Fruit fly (Drosophila melanogaster) whole organism, wandering third instar larva: ENCODE results near the gene Snr1.
A peak's percentile ranks its signal among the peaks of the same experiment; 100 is the strongest.

ENCODE experiments used
- CG32264 ChIP-seq: fragments of 200-800 bp; sonication (Bioruptor generic); optimal IDR thresholded peaks from 2 replicates; lab custom pipeline; 2016; ENCODE audit warnings: missing biosample characterization, missing genetic modification characterization
- CG9705 ChIP-seq: fragments of 200-800 bp; sonication (Bioruptor generic); optimal IDR thresholded peaks from 2 replicates; lab custom pipeline; 2018; ENCODE audit warnings: missing biosample characterization, mild to moderate bottlenecking, missing genetic modification characterization
- CrebA ChIP-seq: fragments of 200-800 bp; sonication (Bioruptor generic); optimal IDR thresholded peaks from 2 replicates; lab custom pipeline; 2016; ENCODE audit warnings: missing biosample characterization, mild to moderate bottlenecking, missing genetic modification characterization, borderline replicate concordance
- Dfd ChIP-seq: fragments of >200 bp; optimal IDR thresholded peaks from 2 replicates; lab custom pipeline; 2017; ENCODE audit warnings: missing biosample characterization, missing genetic modification characterization
- Dif ChIP-seq: fragments of 200-275, 200-300 bp; sonication (Bioruptor generic); optimal IDR thresholded peaks from 2 replicates; lab custom pipeline; 2018; ENCODE audit warnings: missing biosample characterization, missing genetic modification characterization; ENCODE audit not compliant: partially characterized antibody
- GATAd ChIP-seq: sonication (Bioruptor generic); optimal IDR thresholded peaks from 2 replicates; lab custom pipeline; 2016; ENCODE audit warnings: missing biosample characterization, missing genetic modification characterization
- HLH106 ChIP-seq: fragments of 200-800 bp; optimal IDR thresholded peaks from 3 replicates; lab custom pipeline; 2019; ENCODE audit warnings: missing biosample characterization, mild to moderate bottlenecking, missing genetic modification characterization, moderate library complexity
- Hnf4 ChIP-seq: fragments of 200-800 bp; sonication (Bioruptor generic); optimal IDR thresholded peaks from 2 replicates; lab custom pipeline; 2016; ENCODE audit warnings: missing biosample characterization, mild to moderate bottlenecking, missing genetic modification characterization
- Hr83 ChIP-seq: fragments of 200-300 bp; sonication (Bioruptor generic); optimal IDR thresholded peaks from 2 replicates; lab custom pipeline; 2016; ENCODE audit warnings: missing biosample characterization, mild to moderate bottlenecking, missing genetic modification characterization, moderate library complexity; ENCODE audit not compliant: poor library complexity, severe bottlenecking
- Jra ChIP-seq: sonication (Bioruptor generic); optimal IDR thresholded peaks from 2 replicates; lab custom pipeline; 2016; ENCODE audit warnings: missing biosample characterization, missing genetic modification characterization
- OdsH ChIP-seq: fragments of 200-800 bp; sonication (Bioruptor generic); optimal IDR thresholded peaks from 2 replicates; lab custom pipeline; 2016; ENCODE audit warnings: missing biosample characterization, mild to moderate bottlenecking, missing genetic modification characterization
- Rel ChIP-seq, 2 experiments: fragments of 200-800 bp; sonication (Bioruptor generic) in 1 of 2; optimal IDR thresholded peaks; 2 replicates in 1 of 2; 3 replicates in 1 of 2; lab custom pipeline; 2016 to 2019; ENCODE audit warnings: mild to moderate bottlenecking in 2 of 2, missing biosample characterization in 2 of 2, missing genetic modification characterization in 2 of 2, moderate library complexity in 1 of 2
- Sp1 ChIP-seq: fragments of 200-800 bp; sonication (Bioruptor generic); optimal IDR thresholded peaks from 3 replicates; lab custom pipeline; 2019; ENCODE audit warnings: missing biosample characterization, mild to moderate bottlenecking, missing genetic modification characterization, moderate library complexity
- Vsx2 ChIP-seq: fragments of 200-300, 225-300 bp; sonication (Bioruptor generic); optimal IDR thresholded peaks from 2 replicates; lab custom pipeline; 2018; ENCODE audit warnings: missing biosample characterization, missing genetic modification characterization; ENCODE audit not compliant: partially characterized antibody
- br ChIP-seq: fragments of 200-800 bp; sonication (Bioruptor generic); optimal IDR thresholded peaks from 2 replicates; lab custom pipeline; 2016; ENCODE audit warnings: missing biosample characterization, missing genetic modification characterization
- brk ChIP-seq: fragments of 200-800 bp; sonication (Bioruptor generic); optimal IDR thresholded peaks from 2 replicates; lab custom pipeline; 2016; ENCODE audit warnings: missing biosample characterization, mild to moderate bottlenecking, missing genetic modification characterization
- dl ChIP-seq, 2 experiments: fragments of 175-275, 200-275 bp in 1 of 2; fragments of 200-275 bp in 1 of 2; sonication (Bioruptor generic); optimal IDR thresholded peaks; lab custom pipeline; 2018; ENCODE audit warnings: mild to moderate bottlenecking in 2 of 2, missing biosample characterization in 2 of 2, missing genetic modification characterization in 2 of 2, moderate library complexity in 2 of 2; ENCODE audit not compliant: partially characterized antibody in 2 of 2, insufficient read depth in 1 of 2
- dmrt93B ChIP-seq: fragments of 200-800 bp; sonication (Bioruptor generic); optimal IDR thresholded peaks from 2 replicates; lab custom pipeline; 2018; ENCODE audit warnings: missing biosample characterization, mild to moderate bottlenecking, missing genetic modification characterization
- dsf ChIP-seq: sonication (Bioruptor generic); optimal IDR thresholded peaks from 2 replicates; lab custom pipeline; 2016; ENCODE audit warnings: missing biosample characterization, missing genetic modification characterization, borderline replicate concordance
- ey ChIP-seq: fragments of 200-800 bp; sonication (Bioruptor generic); optimal IDR thresholded peaks from 2 replicates; lab custom pipeline; 2016; ENCODE audit warnings: missing biosample characterization, missing genetic modification characterization
- foxo ChIP-seq, 2 experiments: fragments of 200-800 bp; sonication (Bioruptor generic); optimal IDR thresholded peaks; 2 replicates in 1 of 2; 3 replicates in 1 of 2; lab custom pipeline; 2016 to 2017; ENCODE audit warnings: missing biosample characterization in 2 of 2, missing genetic modification characterization in 2 of 2
- fru ChIP-seq: fragments of 200-800 bp; sonication (Bioruptor generic); optimal IDR thresholded peaks from 3 replicates; lab custom pipeline; 2016; ENCODE audit warnings: missing biosample characterization, mild to moderate bottlenecking, missing genetic modification characterization
- h ChIP-seq: fragments of 200-800 bp; sonication (Bioruptor generic); optimal IDR thresholded peaks from 3 replicates; lab custom pipeline; 2016; ENCODE audit warnings: missing biosample characterization, mild to moderate bottlenecking, missing genetic modification characterization
- pan ChIP-seq: fragments of >200 bp; optimal IDR thresholded peaks from 2 replicates; lab custom pipeline; 2017
- psq ChIP-seq: fragments of 200-800 bp; sonication (Bioruptor generic); optimal IDR thresholded peaks from 3 replicates; lab custom pipeline; 2017; ENCODE audit warnings: missing biosample characterization, mild to moderate bottlenecking, missing genetic modification characterization, moderate library complexity
- rgr ChIP-seq: fragments of 200-800 bp; sonication (Bioruptor generic); optimal IDR thresholded peaks from 3 replicates; lab custom pipeline; 2016; ENCODE audit warnings: missing biosample characterization, mild to moderate bottlenecking, missing genetic modification characterization
- sage ChIP-seq: fragments of 200-800 bp; sonication (Bioruptor generic); optimal IDR thresholded peaks from 2 replicates; lab custom pipeline; 2016; ENCODE audit warnings: missing biosample characterization, mild to moderate bottlenecking, missing genetic modification characterization
- sv ChIP-seq: fragments of 200-800 bp; sonication (Bioruptor generic); optimal IDR thresholded peaks from 3 replicates; lab custom pipeline; 2016; ENCODE audit warnings: missing biosample characterization, missing genetic modification characterization
- woc ChIP-seq: sonication (Bioruptor generic); optimal IDR thresholded peaks from 2 replicates; lab custom pipeline; 2016; ENCODE audit warnings: missing biosample characterization, mild to moderate bottlenecking, missing genetic modification characterization

Snr1 gene

dm6 chr3R:5429786-5430185 lies 40.9 kb upstream of the Snr1 start:
- no peak for TF ChIP-seq brk (GFP tag; lab: Kevin White, UChicago)
- no peak for TF ChIP-seq OdsH (GFP tag; lab: Kevin White, UChicago)
- TF ChIP-seq dmrt93B (GFP tag; lab: Kevin White, UChicago) = no peak
- no peak for TF ChIP-seq rgr (GFP tag; lab: Kevin White, UChicago)
- TF ChIP-seq HLH106 (tag; lab: Kevin White, UChicago) = no peak
- TF ChIP-seq Dif (GFP tag; lab: Kevin White, UChicago) = no peak
- no peak for TF ChIP-seq Jra (GFP tag; lab: Kevin White, UChicago)
- no peak for TF ChIP-seq h
- TF ChIP-seq Vsx2 = no peak
- TF ChIP-seq dl (GFP tag; optimal IDR thresholded peaks at IDR 0.05; lab: Kevin White, UChicago; ENCODE audit: insufficient read depth in 1 of 2, partially characterized antibody in 2 of 2) = no peak

- TF ChIP-seq woc (GFP tag; lab: Kevin White, UChicago) (no peak), Dif (GFP tag; lab: Kevin White, UChicago) (peak; percentile 54), Vsx2 (peak; percentile 25)
- TF ChIP-seq, all 38 proteins: peak for 2
Measured at dm6 chr3R:5438750-5439149, 32.0 kb upstream of the Snr1 start.

dm6 chr3R:5454334-5454733 lies 16.4 kb upstream of the Snr1 start:
- TF ChIP-seq CrebA (GFP tag; lab: Kevin White, UChicago) (no peak), rgr (GFP tag; lab: Kevin White, UChicago) (peak; percentile 54), OdsH (GFP tag; lab: Kevin White, UChicago) (peak; percentile 53), dmrt93B (GFP tag; lab: Kevin White, UChicago) (peak; percentile 24), Hr83 (GFP tag; lab: Kevin White, UChicago) (peak; percentile 84), pan (lab: Kevin White, UChicago) (no peak), CG9705 (GFP tag; lab: Kevin White, UChicago) (no peak), woc (GFP tag; lab: Kevin White, UChicago) (no peak), HLH106 (tag; lab: Kevin White, UChicago) (no peak), foxo (GFP tag; optimal IDR thresholded peaks at IDR 0.05; lab: Kevin White, UChicago) (peak in 1 of 2 experiments; percentile 26), CG32264 (GFP tag; lab: Kevin White, UChicago) (no peak), fru (GFP tag; lab: Kevin White, UChicago) (peak; percentile 17), h (peak; percentile 52), Hnf4 (GFP tag; lab: Kevin White, UChicago) (no peak), Jra (GFP tag; lab: Kevin White, UChicago) (peak; percentile 35)
- TF ChIP-seq, all 38 proteins: peak for 8

- TF ChIP-seq rgr (GFP tag; lab: Kevin White, UChicago) (no peak), Rel (GFP tag; optimal IDR thresholded peaks at IDR 0.05; lab: Kevin White, UChicago) (no peak), Rel (tag; optimal IDR thresholded peaks at IDR 0.05; lab: Kevin White, UChicago) (no peak), br (GFP tag; lab: Kevin White, UChicago) (no peak), CrebA (GFP tag; lab: Kevin White, UChicago) (no peak), ey (no peak), psq (GFP tag; lab: Kevin White, UChicago) (no peak), h (no peak), sage (GFP tag; lab: Kevin White, UChicago) (no peak)
Measured at dm6 chr3R:5458627-5459026, 12.1 kb upstream of the Snr1 start.

dm6 chr3R:5463199-5463949 lies 7.4 kb upstream of the Snr1 start:
- TF ChIP-seq Rel (GFP tag; optimal IDR thresholded peaks at IDR 0.05; lab: Kevin White, UChicago) = no peak
- TF ChIP-seq Rel (tag; optimal IDR thresholded peaks at IDR 0.05; lab: Kevin White, UChicago) = peak; percentile 13
- TF ChIP-seq dsf (GFP tag; lab: Kevin White, UChicago) = no peak
- peak in 1 of 2 experiments; percentile 11 for TF ChIP-seq foxo (GFP tag; optimal IDR thresholded peaks at IDR 0.05; lab: Kevin White, UChicago)
- peak; percentile 7 for TF ChIP-seq Jra (GFP tag; lab: Kevin White, UChicago)
- no peak for TF ChIP-seq Dfd (GFP tag; lab: Kevin White, UChicago)
- TF ChIP-seq Sp1 = peak; percentile 5
- TF ChIP-seq sv (GFP tag; lab: Kevin White, UChicago) = no peak
- TF ChIP-seq psq (GFP tag; lab: Kevin White, UChicago) = peak; percentile 52
- peak; percentile 7 for TF ChIP-seq fru (GFP tag; lab: Kevin White, UChicago)
- TF ChIP-seq GATAd = no peak
